Worm (Caenorhabditis elegans) whole organism, young adult: ENCODE measurements around the gene pnc-2.
A peak's percentile ranks its signal among the peaks of the same experiment; 100 is the strongest.
"Not testable (repeated sequence)": the region's sequence is repeated elsewhere in the genome, so short reads cannot be mapped to it uniquely, and the experiment has no call there.

Experiments used
- B0035.1 ChIP-seq: sonication (generic microtip); optimal IDR thresholded peaks from 2 replicates; lab custom pipeline; 2016; ENCODE audit warnings: missing genetic modification characterization, mild to moderate bottlenecking, missing compliant biosample characterization, missing genotype, missing genetic modification reagents
- D2030.7 ChIP-seq: fragments of 200-800 bp; sonication (Bioruptor generic); IDR thresholded peaks from 2 replicates; pipeline ENCODE4 v1.3.6; 2022; ENCODE audit warnings: missing genetic modification reagents, missing genetic modification characterization, missing compliant biosample characterization
- F10E7.11 ChIP-seq: sonication (generic microtip); optimal IDR thresholded peaks from 2 replicates; lab custom pipeline; 2017; ENCODE audit warnings: mild to moderate bottlenecking, missing genetic modification characterization, moderate library complexity, missing compliant biosample characterization
- F22D6.2 ChIP-seq: sonication (generic microtip); optimal IDR thresholded peaks from 2 replicates; lab custom pipeline; 2016; ENCODE audit warnings: mild to moderate bottlenecking, missing genetic modification characterization, missing compliant biosample characterization
- F37B4.10 ChIP-seq: fragments of 200-800 bp; sonication (Bioruptor generic); IDR thresholded peaks from 2 replicates; pipeline ENCODE4 v1.3.6; 2022; ENCODE audit warnings: missing genetic modification characterization, missing compliant biosample characterization
- T07F8.4 ChIP-seq: sonication (generic microtip); optimal IDR thresholded peaks from 2 replicates; lab custom pipeline; 2016; ENCODE audit warnings: mild to moderate bottlenecking, missing genetic modification characterization, moderate library complexity, missing compliant biosample characterization
- Y56A3A.18 ChIP-seq: fragments of 200-800 bp; sonication (Bioruptor generic); IDR thresholded peaks from 2 replicates; pipeline ENCODE4 v1.3.6; 2022; ENCODE audit warnings: missing genetic modification reagents, missing genetic modification characterization, missing compliant biosample characterization
- Y95B8A.8 ChIP-seq: fragments of 200-800 bp; sonication (Bioruptor generic); IDR thresholded peaks from 2 replicates; pipeline ENCODE4 v1.3.6; 2022; ENCODE audit warnings: missing genetic modification reagents, missing genetic modification characterization, missing compliant biosample characterization
- attf-3 ChIP-seq: fragments of 200-800 bp; sonication (Bioruptor generic); conservative IDR thresholded peaks from 2 replicates; pipeline ENCODE4 v1.3.6; 2022; ENCODE audit warnings: missing genetic modification reagents, missing genetic modification characterization, missing compliant biosample characterization
- attf-6 ChIP-seq: fragments of 200-800 bp; sonication (Bioruptor generic); IDR thresholded peaks from 2 replicates; pipeline ENCODE4 v1.3.6; 2022; ENCODE audit warnings: missing genetic modification reagents, missing genetic modification characterization, missing compliant biosample characterization
- bed-1 ChIP-seq: fragments of 200-800 bp; sonication (Bioruptor generic); IDR thresholded peaks from 2 replicates; pipeline ENCODE4 v1.3.6; 2022; ENCODE audit warnings: missing genetic modification reagents, missing genetic modification characterization, missing compliant biosample characterization
- cebp-2 ChIP-seq: fragments of 200-800 bp; sonication (Bioruptor generic); IDR thresholded peaks from 2 replicates; pipeline ENCODE4 v1.3.6; 2022; ENCODE audit warnings: missing genetic modification characterization, missing compliant biosample characterization
- ceh-27 ChIP-seq: fragments of 200-800 bp; sonication (Bioruptor generic); optimal IDR thresholded peaks from 2 replicates; lab custom pipeline; 2018; ENCODE audit warnings: mild to moderate bottlenecking, missing genetic modification characterization, moderate library complexity, missing compliant biosample characterization
- ceh-91 ChIP-seq: fragments of 200-800 bp; sonication (Bioruptor generic); IDR thresholded peaks from 2 replicates; pipeline ENCODE4 v1.3.6; 2022; ENCODE audit warnings: missing genetic modification reagents, missing genetic modification characterization, missing compliant biosample characterization
- chd-7 ChIP-seq: sonication (generic microtip); optimal IDR thresholded peaks from 2 replicates; lab custom pipeline; 2016; ENCODE audit warnings: mild to moderate bottlenecking, missing genetic modification characterization, moderate library complexity, missing compliant biosample characterization
- ekl-4 ChIP-seq: fragments of 200-800 bp; sonication (Bioruptor generic); IDR thresholded peaks from 2 replicates; pipeline ENCODE4 v1.3.6; 2022; ENCODE audit warnings: missing genetic modification reagents, missing genetic modification characterization, missing compliant biosample characterization
- hmg-1.2 ChIP-seq: fragments of 200-800 bp; sonication (Bioruptor generic); IDR thresholded peaks from 2 replicates; pipeline ENCODE4 v1.3.6; 2022; ENCODE audit warnings: missing genetic modification reagents, missing genetic modification characterization, missing compliant biosample characterization
- hrde-1 ChIP-seq: sonication (generic microtip); optimal IDR thresholded peaks from 2 replicates; lab custom pipeline; 2016; ENCODE audit warnings: missing genetic modification characterization, mild to moderate bottlenecking, missing compliant biosample characterization, moderate library complexity, missing genotype, missing genetic modification reagents, borderline replicate concordance
- lag-1 ChIP-seq: fragments of 200-800 bp; sonication (Bioruptor generic); IDR thresholded peaks from 2 replicates; pipeline ENCODE4 v1.3.6; 2022; ENCODE audit warnings: missing genetic modification reagents, missing genetic modification characterization, missing compliant biosample characterization
- let-526 ChIP-seq: fragments of 200-800 bp; sonication (Bioruptor generic); IDR thresholded peaks from 2 replicates; pipeline ENCODE4 v1.3.6; 2022; ENCODE audit warnings: missing genetic modification reagents, missing genetic modification characterization, missing compliant biosample characterization
- let-607 ChIP-seq, 2 experiments: fragments of 200-800 bp in 1 of 2; sonication (Bioruptor generic) in 1 of 2; sonication (generic microtip) in 1 of 2; optimal IDR thresholded peaks; 2 replicates each; lab custom pipeline; 2016 to 2018; ENCODE audit warnings: mild to moderate bottlenecking in 2 of 2, missing compliant biosample characterization in 2 of 2, missing genetic modification characterization in 2 of 2, moderate library complexity in 2 of 2, missing genotype in 1 of 2
- lin-26 ChIP-seq: fragments of 200-800 bp; sonication (Bioruptor generic); IDR thresholded peaks from 2 replicates; pipeline ENCODE4 v1.3.6; 2022; ENCODE audit warnings: missing genetic modification reagents, missing genetic modification characterization, missing compliant biosample characterization
- madf-10 ChIP-seq: sonication (generic microtip); optimal IDR thresholded peaks from 2 replicates; lab custom pipeline; 2016; ENCODE audit warnings: mild to moderate bottlenecking, missing genetic modification characterization, missing compliant biosample characterization
- mes-4 ChIP-seq: sonication (generic microtip); optimal IDR thresholded peaks from 2 replicates; lab custom pipeline; 2016; ENCODE audit warnings: missing genotype, missing genetic modification characterization, missing compliant biosample characterization
- nhr-90 ChIP-seq: sonication (generic microtip); optimal IDR thresholded peaks from 2 replicates; lab custom pipeline; 2016; ENCODE audit warnings: missing genotype, mild to moderate bottlenecking, missing genetic modification characterization, missing compliant biosample characterization
- rcor-1 ChIP-seq: fragments of 200-800 bp; sonication (Bioruptor generic); IDR thresholded peaks from 2 replicates; pipeline ENCODE4 v1.3.6; 2022; ENCODE audit warnings: missing genetic modification reagents, missing genetic modification characterization, missing compliant biosample characterization
- repo-1 ChIP-seq: sonication (generic microtip); optimal IDR thresholded peaks from 2 replicates; lab custom pipeline; 2017; ENCODE audit warnings: mild to moderate bottlenecking, missing genetic modification characterization, missing compliant biosample characterization
- snpc-1.1 ChIP-seq: sonication (generic microtip); optimal IDR thresholded peaks from 2 replicates; lab custom pipeline; 2017; ENCODE audit warnings: missing genetic modification characterization, mild to moderate bottlenecking, missing compliant biosample characterization, antibody characterized with exemption, moderate library complexity, missing genotype, missing genetic modification reagents; ENCODE audit not compliant: insufficient read depth
- snpc-4 ChIP-seq, 5 experiments: fragments of 150-350 bp in 1 of 5; sonication (generic microtip) in 4 of 5; optimal IDR thresholded peaks; 2 replicates each; lab custom pipeline; 2014 to 2018; ENCODE audit warnings: missing genetic modification characterization in 5 of 5, missing biosample characterization in 3 of 5, antibody characterized with exemption in 2 of 5, mild to moderate bottlenecking in 2 of 5, missing compliant biosample characterization in 2 of 5, missing genotype in 2 of 5, moderate library complexity in 2 of 5, missing genetic modification reagents in 1 of 5
- ztf-25 ChIP-seq: fragments of 200-800 bp; sonication (Bioruptor generic); IDR thresholded peaks from 2 replicates; pipeline ENCODE4 v1.3.6; 2022; ENCODE audit warnings: missing genetic modification reagents, missing genetic modification characterization, missing compliant biosample characterization

Gene pnc-2

ce11 chrIV:14938596-14938995, 29.1 kb upstream of the pnc-2 start, which contains the start of gene Y57G11C.30:
Gene Y57G11C.30, plus strand, starts transcription at chrIV:14938896.
- not testable (repeated sequence) for TF ChIP-seq repo-1 (tag; lab: Kevin White, UChicago); F10E7.11 (tag; lab: Kevin White, UChicago); cebp-2 (GFP tag; lab: Robert Waterston, UW)
- TF ChIP-seq, all 124 proteins: peak for 0; not testable (repeated sequence) for 124

ce11 chrIV:14937017-14937416, 27.5 kb upstream of the pnc-2 start, which contains the start of gene Y57G11C.1144:
Gene Y57G11C.1144, plus strand, starts transcription at chrIV:14937317.
- TF ChIP-seq let-607 (tag; optimal IDR thresholded peaks at IDR 0.05; lab: Kevin White, UChicago) (no peak), nhr-90 (tag; lab: Kevin White, UChicago) (no peak), F22D6.2 (tag; lab: Kevin White, UChicago) (no peak), let-526 (GFP tag; lab: Robert Waterston, UW) (no peak), Y56A3A.18 (GFP tag; lab: Robert Waterston, UW) (no peak), Y95B8A.8 (GFP tag; lab: Robert Waterston, UW) (no peak), ztf-25 (GFP tag; lab: Robert Waterston, UW) (no peak)
- TF ChIP-seq, all 124 proteins: peak for 0

ce11 chrIV:14932640-14933039, 23.2 kb upstream of the pnc-2 start, which contains the start of gene Y57G11C.1131:
Gene Y57G11C.1131, plus strand, starts transcription at chrIV:14932972.
- TF ChIP-seq attf-6 (GFP tag; lab: Robert Waterston, UW) (peak; percentile 89), snpc-4 (GFP tag; optimal IDR thresholded peaks at IDR 0.05; lab: Kevin White, UChicago) (peak; percentile 84), snpc-4 (tag; optimal IDR thresholded peaks at IDR 0.05; lab: Kevin White, UChicago) (peak; percentile 48 to 97 (median 90)), snpc-1.1 (peak; percentile 73), F10E7.11 (tag; lab: Kevin White, UChicago) (no peak), D2030.7 (GFP tag; lab: Robert Waterston, UW) (0 out of 2 replicates have a peak, but pooled peaks have one; percentile 14), bed-1 (GFP tag; lab: Robert Waterston, UW) (no peak), hmg-1.2 (GFP tag; lab: Robert Waterston, UW) (peak; percentile 57)

- TF ChIP-seq snpc-4 (GFP tag; optimal IDR thresholded peaks at IDR 0.05; lab: Kevin White, UChicago) (no peak), snpc-4 (tag; optimal IDR thresholded peaks at IDR 0.05; lab: Kevin White, UChicago) (no peak), rcor-1 (GFP tag; lab: Robert Waterston, UW) (no peak), let-526 (GFP tag; lab: Robert Waterston, UW) (no peak), F37B4.10 (no peak), lin-26 (GFP tag; lab: Robert Waterston, UW) (no peak), mes-4 (tag; lab: Kevin White, UChicago) (no peak), F10E7.11 (tag; lab: Kevin White, UChicago) (no peak), attf-3 (GFP tag; lab: Robert Waterston, UW) (no peak), lag-1 (no peak), hrde-1 (tag; lab: Kevin White, UChicago) (no peak), ceh-91 (GFP tag; lab: Robert Waterston, UW) (no peak), ceh-27 (GFP tag; lab: Kevin White, UChicago) (no peak), B0035.1 (tag; lab: Kevin White, UChicago) (no peak), madf-10 (tag; lab: Kevin White, UChicago) (no peak), ekl-4 (GFP tag; lab: Robert Waterston, UW) (no peak), T07F8.4 (tag; lab: Kevin White, UChicago) (no peak)
Measured at ce11 chrIV:14929421-14929820, 19.9 kb upstream of the pnc-2 start, which contains the start of gene Y57G11C.28. Gene Y57G11C.28, plus strand, starts transcription at chrIV:14929721.

ce11 chrIV:14919310-14919709, 9.8 kb upstream of the pnc-2 start, which contains the start of gene ccch-5:
Gene ccch-5, plus strand, starts transcription at chrIV:14919610.
- TF ChIP-seq chd-7 (tag; lab: Kevin White, UChicago), result no peak
